Worm (Caenorhabditis elegans): Measurements from ENCODE around the gene otpl-6.

Gene otpl-6

ce11 chrV:8495965-8496364 lies 29.9 kb upstream of the otpl-6 start:
- TF ChIP-seq nfya-2 (GFP tag; IDR thresholded peaks at IDR 0.05), result no peak
- TF ChIP-seq dox-1 (GFP tag; IDR thresholded peaks at IDR 0.05), result peak; percentile 82
- TF ChIP-seq ZK185.1 (tag; optimal IDR thresholded peaks at IDR 0.05; ENCODE audit: poor library complexity, severe bottlenecking), result no peak
- no peak for TF ChIP-seq ztf-3 (GFP tag; optimal IDR thresholded peaks at IDR 0.05)
- TF ChIP-seq gei-17 (GFP tag; optimal IDR thresholded peaks at IDR 0.05), result no peak
- TF ChIP-seq cebp-1 (GFP tag; IDR thresholded peaks at IDR 0.05), result no peak
- peak; percentile 47 for TF ChIP-seq cebp-1 (tag; optimal IDR thresholded peaks at IDR 0.05)
- no peak for TF ChIP-seq xnd-1 (tag; optimal IDR thresholded peaks at IDR 0.05)
- TF ChIP-seq Y79H2A.3 (GFP tag; conservative IDR thresholded peaks at IDR 0.05), result no peak
- TF ChIP-seq zfh-2 (GFP tag; conservative IDR thresholded peaks at IDR 0.05), result no peak
- no peak for TF ChIP-seq C17E4.6 (GFP tag; IDR thresholded peaks at IDR 0.05)
- no peak for TF ChIP-seq bed-1 (GFP tag; IDR thresholded peaks at IDR 0.05)
- no peak for TF ChIP-seq let-526 (GFP tag; IDR thresholded peaks at IDR 0.05)
- no peak for TF ChIP-seq bed-2 (GFP tag; IDR thresholded peaks at IDR 0.05)
- TF ChIP-seq unc-62 (GFP tag; optimal IDR thresholded peaks at IDR 0.05), result no peak
- TF ChIP-seq tbp1 (GFP tag; optimal IDR thresholded peaks at IDR 0.05), result peak; percentile 93
- peak; percentile 50; the same call in 1 of the 2 replicates for TF ChIP-seq B0336.3 (GFP tag; IDR thresholded peaks at IDR 0.05)
- no peak for TF ChIP-seq lin-35 (GFP tag; optimal IDR thresholded peaks at IDR 0.05)
- no peak for TF ChIP-seq chd-7 (tag; optimal IDR thresholded peaks at IDR 0.05)
- TF ChIP-seq athp-1 (tag; optimal IDR thresholded peaks at IDR 0.05), result no peak
- TF ChIP-seq rpc-1 (optimal IDR thresholded peaks at IDR 0.05), result peak; percentile 72
- peak; percentile 88 for TF ChIP-seq rpc-1 (tag; optimal IDR thresholded peaks at IDR 0.05)
- no peak for TF ChIP-seq atf-7 (tag; optimal IDR thresholded peaks at IDR 0.05)
- peak; percentile 35 for TF ChIP-seq T07F8.4 (tag; optimal IDR thresholded peaks at IDR 0.05)
- peak; percentile 13 for TF ChIP-seq nhr-27 (tag; optimal IDR thresholded peaks at IDR 0.05)
- TF ChIP-seq mcd-1 (GFP tag; IDR thresholded peaks at IDR 0.05), result no peak
- TF ChIP-seq ets-4 (GFP tag; optimal IDR thresholded peaks at IDR 0.05), result no peak
- no peak for TF ChIP-seq ama-1 (optimal IDR thresholded peaks at IDR 0.05)
- peak in 1 of 2 experiments; percentile 72 for TF ChIP-seq ama-1 (GFP tag; optimal IDR thresholded peaks at IDR 0.05)
- TF ChIP-seq lin-40 (tag; optimal IDR thresholded peaks at IDR 0.05), result no peak
- TF ChIP-seq Y95B8A.8 (GFP tag; IDR thresholded peaks at IDR 0.05), result 0 out of 2 replicates have a peak, but pooled peaks have one; percentile 77
- peak; percentile 34 for TF ChIP-seq snpc-3.4 (tag; optimal IDR thresholded peaks at IDR 0.05)
- TF ChIP-seq lin-26 (GFP tag; IDR thresholded peaks at IDR 0.05), result peak; percentile 86
- TF ChIP-seq sptf-2 (GFP tag; optimal IDR thresholded peaks at IDR 0.05), result peak; percentile 62
- TF ChIP-seq ceh-27 (GFP tag; optimal IDR thresholded peaks at IDR 0.05), result peak; percentile 16
- no peak for TF ChIP-seq ceh-100 (GFP tag; IDR thresholded peaks at IDR 0.05)
- TF ChIP-seq aptf-2 (GFP tag; conservative IDR thresholded peaks at IDR 0.05), result no peak
- TF ChIP-seq ceh-79 (tag; optimal IDR thresholded peaks at IDR 0.05), result no peak
- TF ChIP-seq D2030.7 (GFP tag; IDR thresholded peaks at IDR 0.05), result peak; percentile 66
- TF ChIP-seq dpff-1 (tag; optimal IDR thresholded peaks at IDR 0.05), result no peak
- TF ChIP-seq snpc-1.1 (tag; optimal IDR thresholded peaks at IDR 0.05; ENCODE audit: insufficient read depth), result peak; percentile 68
- no peak for TF ChIP-seq C06A6.2 (GFP tag; conservative IDR thresholded peaks at IDR 0.05)
- peak; percentile 46; the same call in 1 of the 2 replicates for TF ChIP-seq Y53G8AR.9 (GFP tag; conservative IDR thresholded peaks at IDR 0.05)
- no peak for TF ChIP-seq Y53F4B.3 (GFP tag; IDR thresholded peaks at IDR 0.05)
- peak; percentile 89 for TF ChIP-seq B0261.1 (tag; optimal IDR thresholded peaks at IDR 0.05)
- TF ChIP-seq K12H6.12 (tag; optimal IDR thresholded peaks at IDR 0.05), result no peak
- TF ChIP-seq F57C9.4 (tag; optimal IDR thresholded peaks at IDR 0.05), result no peak
- no peak for TF ChIP-seq nhr-179 (tag; optimal IDR thresholded peaks at IDR 0.05)
- TF ChIP-seq T26A5.8 (tag; optimal IDR thresholded peaks at IDR 0.05), result peak; percentile 70
- TF ChIP-seq nhr-90 (tag; optimal IDR thresholded peaks at IDR 0.05), result peak; percentile 53

Data from whole organism, young adult.